Fruit fly (Drosophila melanogaster): ENCODE data around the gene Axs.

DNA sequence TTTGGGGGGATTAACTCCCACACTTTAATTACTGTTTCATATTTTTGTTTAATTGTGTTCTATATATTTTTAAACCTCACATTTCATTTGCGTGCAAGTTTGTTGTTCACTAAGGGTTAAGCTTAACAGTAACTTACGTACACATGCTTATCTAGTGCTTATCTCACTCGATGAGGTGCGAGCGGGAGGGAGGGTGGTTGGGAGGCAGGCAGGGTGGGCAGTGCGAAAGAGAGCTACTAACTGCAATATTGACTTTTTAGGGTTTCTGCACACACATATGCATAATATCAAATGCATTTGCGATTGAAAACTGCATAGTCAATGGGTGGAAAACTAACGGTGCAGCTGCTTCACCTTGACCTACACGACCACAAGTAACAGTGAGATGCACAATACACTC, 10.8 kb upstream of the Axs start:
- TF ChIP-seq psq (optimal IDR thresholded peaks at IDR 0.05) (no peak), ttk (optimal IDR thresholded peaks at IDR 0.05) (no peak)

Data from Kc167 (cell line).